Worm (Caenorhabditis elegans) whole organism, midembryonic: Measurements from ENCODE around the gene rcat-1.

Experiments used
- cog-1 ChIP-seq: sonication (generic microtip); optimal IDR thresholded peaks from 2 replicates; lab custom pipeline; 2016; ENCODE audit warnings: missing genetic modification characterization, missing compliant biosample characterization
- flt-1 ChIP-seq: fragments of 200-800 bp; sonication (Bioruptor generic); IDR thresholded peaks from 2 replicates; pipeline ENCODE4 v1.3.6; 2022; ENCODE audit warnings: missing genetic modification characterization, missing compliant biosample characterization
- med-1 ChIP-seq: sonication (generic microtip); optimal IDR thresholded peaks from 2 replicates; lab custom pipeline; 2017; ENCODE audit warnings: missing genetic modification characterization, mild to moderate bottlenecking, missing compliant biosample characterization, antibody characterized with exemption, missing genetic modification reagents; ENCODE audit not compliant: insufficient read depth
- ref-1 ChIP-seq: fragments of 200-800 bp; sonication (Bioruptor generic); conservative IDR thresholded peaks from 2 replicates; pipeline ENCODE4 v1.3.6; 2022; ENCODE audit warnings: missing genetic modification reagents, missing genetic modification characterization, missing compliant biosample characterization
- tab-1 ChIP-seq: fragments of 200-800 bp; sonication (Bioruptor generic); IDR thresholded peaks from 2 replicates; pipeline ENCODE4 v1.3.6; 2022; ENCODE audit warnings: missing genetic modification characterization, missing compliant biosample characterization
- ztf-23 ChIP-seq: fragments of 200-800 bp; sonication (Bioruptor generic); IDR thresholded peaks from 2 replicates; pipeline ENCODE4 v1.3.6; 2022; ENCODE audit warnings: missing genetic modification reagents, missing genetic modification characterization, missing compliant biosample characterization

DNA sequence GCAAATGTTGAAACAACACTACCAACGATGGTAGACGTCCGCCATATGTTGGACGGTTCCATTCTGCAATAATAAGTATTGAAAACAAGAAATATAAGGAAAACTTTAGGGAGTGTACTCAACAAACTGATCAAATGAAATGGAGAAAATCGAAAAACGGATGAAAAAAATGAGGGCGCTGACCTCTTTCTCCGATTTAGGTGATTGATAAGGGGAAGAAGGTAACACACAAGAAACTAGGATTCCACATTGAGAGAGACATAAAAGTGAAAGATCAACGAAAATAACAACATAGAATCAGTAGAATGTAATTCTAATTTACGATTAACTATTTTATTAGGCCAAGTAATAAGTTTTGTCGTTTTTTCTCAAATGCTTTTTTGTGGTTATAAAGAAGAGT, 3.9 kb upstream of the rcat-1 start, which contains the start of gene dpy-9:
- TF ChIP-seq ref-1 (GFP tag; lab: Robert Waterston, UW) (no peak), med-1 (GFP tag; lab: Kevin White, UChicago) (no peak), cog-1 (tag; lab: Kevin White, UChicago) (no peak), flt-1 (no peak), ztf-23 (GFP tag; lab: Robert Waterston, UW) (no peak), tab-1 (GFP tag; lab: Robert Waterston, UW) (no peak)
